Worm (Caenorhabditis elegans): Measurements from ENCODE around the gene bath-37.

- no peak for TF ChIP-seq nhr-77 (tag; optimal IDR thresholded peaks at IDR 0.05)
- TF ChIP-seq mbf-1 (tag; optimal IDR thresholded peaks at IDR 0.05) = no peak
- TF ChIP-seq zag-1 (tag; optimal IDR thresholded peaks at IDR 0.05) = no peak
- no peak for TF ChIP-seq ama-1 (optimal IDR thresholded peaks at IDR 0.05)
- TF ChIP-seq ztf-4 (tag; optimal IDR thresholded peaks at IDR 0.05) = no peak
- TF ChIP-seq unc-62 (GFP tag; optimal IDR thresholded peaks at IDR 0.05) = no peak
- no peak for TF ChIP-seq lin-39 (tag; optimal IDR thresholded peaks at IDR 0.05)
- TF ChIP-seq mab-5 (tag; optimal IDR thresholded peaks at IDR 0.05) = no peak
- TF ChIP-seq blmp-1 (tag; optimal IDR thresholded peaks at IDR 0.05; ENCODE audit: insufficient read depth) = no peak
- TF ChIP-seq lsy-2 (tag; optimal IDR thresholded peaks at IDR 0.05) = no peak
- TF ChIP-seq ZK546.5 (tag; optimal IDR thresholded peaks at IDR 0.05) = no peak
- TF ChIP-seq aly-2 (tag; optimal IDR thresholded peaks at IDR 0.05) = no peak
- no peak for TF ChIP-seq nhr-11 (tag; optimal IDR thresholded peaks at IDR 0.05)
- no peak for TF ChIP-seq lin-11 (tag; optimal IDR thresholded peaks at IDR 0.05)
Observed at ce11 chrIV:12108984-12109657, 40.4 kb downstream of the bath-37 start.
